Fruit fly (Drosophila melanogaster) Kc167 (cell line): Measurements from ENCODE around the gene CG13040.

ENCODE experiments used
- Myc ChIP-seq: fragments of >200 bp; optimal IDR thresholded peaks from 2 replicates; lab custom pipeline; 2017; ENCODE audit warnings: missing external identifiers
- Sin3A ChIP-seq: fragments of >200 bp; optimal IDR thresholded peaks from 2 replicates; lab custom pipeline; 2018; ENCODE audit warnings: missing external identifiers
- h ChIP-seq: fragments of >200 bp; optimal IDR thresholded peaks from 3 replicates; lab custom pipeline; 2018; ENCODE audit warnings: missing external identifiers
- insv ChIP-seq: fragments of >200 bp; optimal IDR thresholded peaks from 3 replicates; lab custom pipeline; 2018; ENCODE audit warnings: missing external identifiers
- psq ChIP-seq: fragments of >200 bp; optimal IDR thresholded peaks from 2 replicates; lab custom pipeline; 2017; ENCODE audit warnings: missing external identifiers
- ttk ChIP-seq: sonication (Bioruptor generic); optimal IDR thresholded peaks from 2 replicates; lab custom pipeline; 2017; ENCODE audit warnings: missing external identifiers

DNA sequence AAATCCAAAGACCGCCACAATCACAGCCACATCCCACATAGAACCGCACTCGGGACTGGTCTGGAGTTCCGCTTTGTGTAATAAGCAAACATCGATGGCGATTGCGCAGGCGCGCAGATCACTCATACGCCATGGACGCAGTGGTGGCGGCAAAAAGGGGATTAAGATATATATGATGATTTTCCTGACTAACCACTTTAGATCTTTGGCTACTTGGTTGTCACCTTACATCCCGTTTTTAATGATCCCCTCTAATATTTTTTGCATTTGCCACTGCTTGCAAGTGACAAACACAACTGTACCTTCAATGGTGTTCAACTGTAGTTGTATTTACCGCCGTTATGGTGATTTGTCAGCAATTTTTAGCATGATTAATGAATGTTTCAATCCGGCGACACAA, 16.6 kb downstream of the CG13040 start:
- TF ChIP-seq Myc (lab: Kevin White, UChicago) = no peak
- no peak for TF ChIP-seq ttk (lab: Kevin White, UChicago)
- TF ChIP-seq Sin3A (lab: Kevin White, UChicago) = no peak
- TF ChIP-seq h = no peak
- no peak for TF ChIP-seq insv (lab: Kevin White, UChicago)
- TF ChIP-seq psq (lab: Kevin White, UChicago) = no peak
